Worm (Caenorhabditis elegans): Measurements from ENCODE around the gene egl-13.

The egl-13 gene

DNA sequence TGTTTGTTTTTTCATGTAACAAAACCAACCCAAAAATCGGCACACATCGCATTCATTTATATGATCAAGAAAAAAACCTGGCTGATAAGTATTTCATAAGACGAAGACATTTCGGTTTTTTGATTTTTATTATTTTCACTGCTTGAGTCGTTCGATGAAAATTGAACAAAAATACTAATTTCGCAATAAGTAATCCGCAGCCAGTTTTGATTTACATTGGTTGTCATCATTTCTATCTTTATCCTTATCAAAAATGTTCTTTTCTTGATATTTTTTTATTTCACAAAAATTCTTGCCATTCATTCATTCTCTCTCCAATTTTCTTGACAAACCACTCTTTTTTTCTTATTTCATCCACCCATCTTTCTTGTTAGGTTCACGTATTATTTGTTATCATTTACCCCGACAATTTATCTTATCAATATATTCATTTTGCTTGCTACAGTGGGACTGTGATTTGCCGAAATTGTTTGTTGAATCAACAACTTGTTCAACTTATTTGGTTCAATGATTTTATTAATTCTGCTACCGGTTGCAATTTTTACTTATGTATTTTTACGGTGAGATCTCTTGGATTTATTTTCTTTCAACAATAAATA lies 50.5 kb downstream of the egl-13 start, which contains the start of gene cyp-43A1:
cyp-43A1 (plus strand) TSS at position 446 of the 599 bp plus-strand sequence.
- peak; percentile 50 for TF ChIP-seq elt-2 (tag; optimal IDR thresholded peaks at IDR 0.05)
- TF ChIP-seq Y22D7AL.16 (tag; optimal IDR thresholded peaks at IDR 0.05): no peak

DNA sequence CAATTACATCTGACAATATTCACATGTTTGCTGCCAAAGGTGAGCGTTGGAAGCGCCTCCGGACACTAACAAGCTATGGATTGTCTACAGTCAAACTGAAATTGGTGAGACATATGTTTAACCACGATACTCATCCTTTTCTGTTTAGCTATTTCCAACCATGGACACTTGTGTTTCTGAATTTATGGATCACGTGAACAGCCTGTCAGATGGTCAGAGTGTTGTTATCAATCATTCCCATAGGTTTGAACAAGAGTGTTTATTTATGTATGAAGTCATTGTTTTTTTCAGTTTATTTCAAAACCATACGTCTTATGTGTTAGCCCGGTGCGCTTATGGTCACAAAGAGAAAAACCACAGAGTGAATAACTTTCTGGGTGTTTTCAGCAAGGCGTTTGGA lies 51.7 kb downstream of the egl-13 start:
- TF ChIP-seq madf-2 (tag; optimal IDR thresholded peaks at IDR 0.05) (no peak), ceh-48 (tag; optimal IDR thresholded peaks at IDR 0.05) (no peak), ztf-16 (tag; optimal IDR thresholded peaks at IDR 0.05) (no peak), ahr-1 (tag; optimal IDR thresholded peaks at IDR 0.05) (no peak), ceh-9 (tag; optimal IDR thresholded peaks at IDR 0.05) (no peak), ceh-30 (tag; optimal IDR thresholded peaks at IDR 0.05) (no peak), nfya-1 (tag; optimal IDR thresholded peaks at IDR 0.05) (no peak), K09A11.1 (tag; optimal IDR thresholded peaks at IDR 0.05; ENCODE audit: insufficient read depth) (no peak), dmd-4 (tag; optimal IDR thresholded peaks at IDR 0.05; ENCODE audit: borderline replicate concordance) (no peak), elt-2 (tag; optimal IDR thresholded peaks at IDR 0.05) (no peak), sox-2 (GFP tag; IDR thresholded peaks at IDR 0.05) (no peak), unc-86 (tag; optimal IDR thresholded peaks at IDR 0.05) (no peak), odd-2 (tag; optimal IDR thresholded peaks at IDR 0.05) (no peak), unc-42 (tag; optimal IDR thresholded peaks at IDR 0.05) (no peak)

DNA sequence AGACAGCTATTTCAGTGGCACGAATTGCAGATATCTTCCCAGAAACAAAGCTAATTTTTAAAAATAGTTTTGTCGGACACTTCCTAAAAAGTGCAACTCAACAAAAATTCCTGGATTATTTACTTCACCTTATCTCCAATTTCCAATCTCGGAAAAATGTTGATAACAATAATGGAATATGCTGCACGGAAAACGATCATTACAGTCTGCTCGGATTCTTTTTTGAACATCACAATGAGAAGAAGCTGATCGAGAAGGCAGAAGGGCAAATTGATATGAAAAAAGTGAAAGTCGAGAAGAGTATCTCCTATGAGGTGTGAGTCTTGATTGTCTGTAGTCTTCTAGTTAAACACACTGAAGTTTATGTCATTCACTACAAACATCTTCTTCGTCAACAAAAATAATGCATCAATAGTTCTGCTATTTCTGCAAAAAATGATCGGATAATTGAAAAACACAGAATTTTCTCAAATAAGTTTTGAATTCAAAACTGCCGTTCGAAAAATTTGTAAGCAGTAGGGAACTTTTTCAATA lies 52.3 kb downstream of the egl-13 start:
- no peak for TF ChIP-seq pqm-1 (tag; optimal IDR thresholded peaks at IDR 0.05)
- TF ChIP-seq sox-2 (GFP tag; IDR thresholded peaks at IDR 0.05): no peak
- no peak for TF ChIP-seq tbx-2 (tag; optimal IDR thresholded peaks at IDR 0.05)
- no peak for TF ChIP-seq Y22D7AL.16 (tag; optimal IDR thresholded peaks at IDR 0.05)
- no peak for TF ChIP-seq nhr-232 (tag; optimal IDR thresholded peaks at IDR 0.05)
- TF ChIP-seq dve-1 (tag; optimal IDR thresholded peaks at IDR 0.05): no peak
- TF ChIP-seq tbx-7 (tag; optimal IDR thresholded peaks at IDR 0.05): no peak
- TF ChIP-seq pag-3 (tag; optimal IDR thresholded peaks at IDR 0.05; ENCODE audit: borderline replicate concordance): no peak
- TF ChIP-seq T23F11.4 (GFP tag; optimal IDR thresholded peaks at IDR 0.05): no peak
- no peak for TF ChIP-seq ceh-2 (tag; optimal IDR thresholded peaks at IDR 0.05)
- TF ChIP-seq hlh-30 (tag; optimal IDR thresholded peaks at IDR 0.05; ENCODE audit: insufficient read depth): no peak
- TF ChIP-seq syd-9 (tag; optimal IDR thresholded peaks at IDR 0.05): no peak
- no peak for TF ChIP-seq ceh-24 (tag; optimal IDR thresholded peaks at IDR 0.05)
- no peak for TF ChIP-seq ceh-30 (tag; optimal IDR thresholded peaks at IDR 0.05)
- no peak for TF ChIP-seq lim-6 (tag; optimal IDR thresholded peaks at IDR 0.05)
- TF ChIP-seq ahr-1 (tag; optimal IDR thresholded peaks at IDR 0.05): no peak
- no peak for TF ChIP-seq che-1 (tag; optimal IDR thresholded peaks at IDR 0.05)
- TF ChIP-seq ets-4 (tag; optimal IDR thresholded peaks at IDR 0.05): no peak
- TF ChIP-seq K09A11.1 (tag; optimal IDR thresholded peaks at IDR 0.05; ENCODE audit: insufficient read depth): no peak

DNA sequence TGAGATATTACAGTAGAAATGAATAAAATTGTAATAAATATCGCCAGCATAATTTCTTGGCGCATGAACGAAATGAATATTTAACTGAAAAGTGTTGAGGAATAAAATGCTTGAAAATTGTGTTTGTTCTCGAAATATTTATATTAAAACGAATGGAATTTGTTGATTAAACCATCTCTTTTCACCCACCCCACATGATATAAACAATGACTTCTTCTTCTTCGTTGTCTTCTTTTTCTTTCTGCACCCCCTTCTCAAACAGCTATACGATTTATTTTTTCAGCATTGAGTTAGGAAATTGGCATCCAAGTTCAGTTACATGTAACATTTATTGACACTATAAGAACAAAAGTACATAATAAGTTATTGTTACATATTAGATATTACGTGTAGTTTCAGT lies 56.5 kb downstream of the egl-13 start, which contains the start of gene C41G11.1:
C41G11.1 (minus strand) TSS at position 101 of the 400 bp plus-strand sequence.
- TF ChIP-seq ztf-16 (tag; optimal IDR thresholded peaks at IDR 0.05) (no peak), pqm-1 (tag; optimal IDR thresholded peaks at IDR 0.05) (no peak), che-1 (tag; optimal IDR thresholded peaks at IDR 0.05) (no peak), sdc-2 (tag; optimal IDR thresholded peaks at IDR 0.05) (no peak), K02D7.2 (tag; optimal IDR thresholded peaks at IDR 0.05) (no peak), C08G9.2 (tag; optimal IDR thresholded peaks at IDR 0.05) (no peak)

DNA sequence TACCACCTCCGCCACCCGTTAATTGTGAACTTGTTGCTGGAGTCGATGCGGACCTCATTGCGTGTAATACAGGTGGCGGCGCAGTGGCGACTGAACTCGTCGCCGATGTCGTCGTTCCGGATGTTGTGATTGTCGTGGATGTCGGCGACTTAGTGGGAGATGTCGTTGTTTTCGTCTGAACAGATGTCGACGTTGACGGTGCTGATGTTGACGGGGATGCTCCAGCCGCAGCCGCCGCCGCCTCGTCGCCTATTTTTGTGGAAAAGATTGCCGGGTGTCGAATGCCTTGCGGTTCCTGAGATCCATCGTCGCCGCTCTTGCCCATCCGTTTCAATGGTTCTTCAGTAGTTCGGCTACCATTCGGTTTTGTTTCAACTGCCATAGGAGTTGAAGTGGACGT lies 57.3 kb downstream of the egl-13 start:
- TF ChIP-seq madf-2 (tag; optimal IDR thresholded peaks at IDR 0.05) (no peak), sdc-2 (tag; optimal IDR thresholded peaks at IDR 0.05) (no peak)
